Fruit fly (Drosophila melanogaster): ENCODE measurements around the gene CG13073.

DNA sequence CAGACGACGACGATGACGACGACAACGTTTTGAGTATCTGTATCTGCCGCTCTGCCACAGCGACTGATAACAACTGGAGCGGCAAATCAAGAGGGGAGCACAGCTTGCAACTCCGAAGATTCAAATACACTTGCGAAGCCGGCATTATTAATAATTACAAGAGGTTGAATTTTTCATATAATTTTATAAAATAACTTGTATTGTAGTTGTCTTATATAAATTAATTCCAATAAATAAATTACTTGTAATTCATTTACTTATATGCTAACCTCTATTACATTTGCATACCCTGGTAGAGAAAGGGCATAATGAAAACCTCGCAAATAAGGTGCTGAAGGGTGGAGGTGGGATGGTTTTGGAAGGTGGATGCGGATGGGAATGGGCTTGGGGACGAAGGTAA lies 13.0 kb downstream of the CG13073 start:
- TF ChIP-seq CG18764 (GFP tag; optimal IDR thresholded peaks at IDR 0.05) (no peak), repo (GFP tag; optimal IDR thresholded peaks at IDR 0.05) (no peak), jumu (GFP tag; optimal IDR thresholded peaks at IDR 0.05) (no peak), CG8478 (optimal IDR thresholded peaks at IDR 0.05) (no peak), Sin3A (optimal IDR thresholded peaks at IDR 0.05) (no peak), lov (optimal IDR thresholded peaks at IDR 0.05) (no peak), lov (GFP tag; IDR thresholded peaks at IDR 0.05) (no peak), Oaz (GFP tag; IDR thresholded peaks at IDR 0.05) (no peak), E2f1 (GFP tag; IDR thresholded peaks at IDR 0.05) (no peak)

Measured in whole organism, embryonic.